Worm (Caenorhabditis elegans): ENCODE measurements around the gene moc-3.

ce11 chrIV:8112646-8113045 is 17.7 kb upstream of the moc-3 start:
- TF ChIP-seq ztf-11 (tag; optimal IDR thresholded peaks at IDR 0.05) (no peak), tbx-2 (tag; optimal IDR thresholded peaks at IDR 0.05) (no peak), nhr-23 (tag; optimal IDR thresholded peaks at IDR 0.05) (no peak), ama-1 (optimal IDR thresholded peaks at IDR 0.05) (no peak), lin-15B (tag; optimal IDR thresholded peaks at IDR 0.05) (no peak), pqm-1 (tag; optimal IDR thresholded peaks at IDR 0.05) (no peak), elt-3 (tag; optimal IDR thresholded peaks at IDR 0.05) (no peak), lin-39 (tag; optimal IDR thresholded peaks at IDR 0.05) (no peak), nhr-237 (tag; optimal IDR thresholded peaks at IDR 0.05) (no peak), aly-2 (tag; optimal IDR thresholded peaks at IDR 0.05) (no peak), elt-1 (tag; optimal IDR thresholded peaks at IDR 0.05) (no peak), nfya-1 (tag; optimal IDR thresholded peaks at IDR 0.05; ENCODE audit: insufficient read depth) (no peak), fos-1 (tag; optimal IDR thresholded peaks at IDR 0.05) (no peak), snpc-4 (tag; optimal IDR thresholded peaks at IDR 0.05) (no peak)
